Fruit fly (Drosophila melanogaster) whole organism, embryonic: ENCODE measurements around the gene Prim2.
A peak's percentile ranks its signal among the peaks of the same experiment; 100 is the strongest.

Source experiments
- ATbp ChIP-seq: fragments of 200-800 bp; sonication (Bioruptor generic); optimal IDR thresholded peaks from 2 replicates; lab custom pipeline; 2017; ENCODE audit warnings: missing biosample characterization, mild to moderate bottlenecking, missing genetic modification characterization, missing genetic modification reagents
- Asciz ChIP-seq: fragments of 200-800 bp; sonication (Bioruptor generic); optimal IDR thresholded peaks from 2 replicates; lab custom pipeline; 2017; ENCODE audit warnings: missing biosample characterization, mild to moderate bottlenecking, missing genetic modification characterization, missing genetic modification reagents
- C15 ChIP-seq: fragments of 200-800 bp; sonication (Bioruptor generic); IDR thresholded peaks from 3 replicates; pipeline ENCODE4 v1.3.6; 2022; ENCODE audit warnings: missing biosample characterization, missing genetic modification characterization
- CG1024 ChIP-seq: fragments of 200-800 bp; sonication (Bioruptor generic); IDR thresholded peaks from 2 replicates; pipeline ENCODE4 v1.3.6; 2022; ENCODE audit warnings: missing biosample characterization, missing genetic modification characterization
- CG10267 ChIP-seq: fragments of 200-800 bp; sonication (Bioruptor generic); optimal IDR thresholded peaks from 2 replicates; lab custom pipeline; 2018; ENCODE audit warnings: missing biosample characterization, mild to moderate bottlenecking, missing genetic modification characterization, moderate library complexity
- CG12236 ChIP-seq: fragments of 200-800 bp; sonication (Bioruptor generic); optimal IDR thresholded peaks from 2 replicates; lab custom pipeline; 2016; ENCODE audit warnings: missing biosample characterization, missing genetic modification characterization
- CG13123 ChIP-seq: fragments of 200-800 bp; sonication (Bioruptor generic); optimal IDR thresholded peaks from 2 replicates; lab custom pipeline; 2016; ENCODE audit warnings: missing biosample characterization, missing genetic modification characterization
- CG1647 ChIP-seq: fragments of 200-800 bp; sonication (Bioruptor generic); optimal IDR thresholded peaks from 3 replicates; lab custom pipeline; 2016; ENCODE audit warnings: missing biosample characterization, missing genetic modification characterization
- CG17612 ChIP-seq: fragments of 200-800 bp; sonication (Bioruptor generic); IDR thresholded peaks from 2 replicates; pipeline ENCODE4 v1.3.6; 2022; ENCODE audit warnings: missing biosample characterization, missing genetic modification characterization
- CG18599 ChIP-seq: fragments of 200-800 bp; sonication (Bioruptor generic); optimal IDR thresholded peaks from 3 replicates; lab custom pipeline; 2017; ENCODE audit warnings: missing biosample characterization, missing genetic modification characterization, mild to moderate bottlenecking, moderate library complexity, missing genetic modification reagents
- CG3163 ChIP-seq: fragments of 200-800 bp; sonication (Bioruptor generic); optimal IDR thresholded peaks from 3 replicates; lab custom pipeline; 2016; ENCODE audit warnings: missing biosample characterization, missing genetic modification characterization
- CG32532 ChIP-seq: fragments of 200-800 bp; sonication (Bioruptor generic); IDR thresholded peaks from 2 replicates; pipeline ENCODE4 v1.3.6; 2022; ENCODE audit warnings: missing biosample characterization, missing genetic modification characterization
- CG7745 ChIP-seq: fragments of 200-800 bp; sonication (Bioruptor generic); optimal IDR thresholded peaks from 2 replicates; lab custom pipeline; 2018; ENCODE audit warnings: missing biosample characterization, mild to moderate bottlenecking, missing genetic modification characterization, moderate library complexity
- CG8290 ChIP-seq, 3 experiments: fragments of 200-800 bp; sonication (Bioruptor generic); optimal IDR thresholded peaks; 2 replicates each; lab custom pipeline; 2016 to 2019; ENCODE audit warnings: missing biosample characterization in 3 of 3, missing genetic modification characterization in 3 of 3, mild to moderate bottlenecking in 2 of 3, moderate library complexity in 1 of 3
- CrebB ChIP-seq: fragments of 200-800 bp; sonication (Bioruptor generic); optimal IDR thresholded peaks from 3 replicates; lab custom pipeline; 2018; ENCODE audit warnings: missing biosample characterization, mild to moderate bottlenecking, missing genetic modification characterization
- Dp ChIP-seq: fragments of 200-800 bp; sonication (Bioruptor generic); optimal IDR thresholded peaks from 2 replicates; lab custom pipeline; 2018; ENCODE audit warnings: missing biosample characterization, mild to moderate bottlenecking, missing genetic modification characterization, moderate library complexity
- Eip74EF ChIP-seq, 2 experiments: fragments of 200-800 bp in 1 of 2; fragments of >200 bp in 1 of 2; sonication (Bioruptor generic) in 1 of 2; optimal IDR thresholded peaks; 2 replicates each; lab custom pipeline; 2017 to 2019; ENCODE audit warnings: missing biosample characterization in 2 of 2, missing genetic modification characterization in 2 of 2, mild to moderate bottlenecking in 1 of 2, moderate library complexity in 1 of 2
- Ets65A ChIP-seq: fragments of 200-800 bp; sonication (Bioruptor generic); peaks from one replicate; lab custom pipeline; 2016; ENCODE audit warnings: missing biosample characterization, missing genetic modification characterization
- Ets97D ChIP-seq: fragments of 200-800 bp; sonication (Bioruptor generic); optimal IDR thresholded peaks from 3 replicates; lab custom pipeline; 2016; ENCODE audit warnings: missing biosample characterization, missing genetic modification characterization
- HHEX ChIP-seq: fragments of 200-800 bp; sonication (Bioruptor generic); optimal IDR thresholded peaks from 3 replicates; lab custom pipeline; 2017; ENCODE audit warnings: missing biosample characterization, mild to moderate bottlenecking, missing genetic modification characterization, missing genetic modification reagents
- Hmr ChIP-seq: fragments of 200-800 bp; sonication (Bioruptor generic); optimal IDR thresholded peaks from 3 replicates; lab custom pipeline; 2017; ENCODE audit warnings: mild to moderate bottlenecking, missing biosample characterization, missing genetic modification reagents, missing genetic modification characterization
- NFAT ChIP-seq: fragments of 200-800 bp; sonication (Bioruptor generic); IDR thresholded peaks from 2 replicates; pipeline ENCODE4 v1.3.6; 2022; ENCODE audit warnings: missing biosample characterization, missing genetic modification characterization
- NfI ChIP-seq: fragments of 200-800 bp; sonication (Bioruptor generic); optimal IDR thresholded peaks from 3 replicates; lab custom pipeline; 2018; ENCODE audit warnings: missing biosample characterization, mild to moderate bottlenecking, missing genetic modification characterization, moderate library complexity
- Rfx ChIP-seq: fragments of 200-800 bp; sonication (Bioruptor generic); IDR thresholded peaks from 2 replicates; pipeline ENCODE4 v1.3.6; 2022; ENCODE audit warnings: missing biosample characterization, missing genetic modification characterization
- Sox100B ChIP-seq: fragments of 200-800 bp; sonication (Bioruptor generic); optimal IDR thresholded peaks from 3 replicates; lab custom pipeline; 2018; ENCODE audit warnings: missing biosample characterization, mild to moderate bottlenecking, missing genetic modification characterization
- Spps ChIP-seq: fragments of 200-800 bp; sonication (Bioruptor generic); optimal IDR thresholded peaks from 2 replicates; lab custom pipeline; 2018; ENCODE audit warnings: missing biosample characterization, mild to moderate bottlenecking, missing genetic modification characterization
- Vsx1 ChIP-seq: fragments of 200-800 bp; sonication (Bioruptor generic); optimal IDR thresholded peaks from 2 replicates; lab custom pipeline; 2017; ENCODE audit warnings: missing biosample characterization, mild to moderate bottlenecking, missing genetic modification characterization, missing genetic modification reagents
- abd-A ChIP-seq: fragments of 200-800 bp; sonication (Bioruptor generic); optimal IDR thresholded peaks from 3 replicates; lab custom pipeline; 2019; ENCODE audit warnings: missing biosample characterization, mild to moderate bottlenecking, missing genetic modification characterization, moderate library complexity
- br ChIP-seq: fragments of >200 bp; optimal IDR thresholded peaks from 2 replicates; lab custom pipeline; 2017
- cas ChIP-seq: fragments of 200-800 bp; sonication (Bioruptor generic); IDR thresholded peaks from 2 replicates; pipeline ENCODE4 v1.3.6; 2022; ENCODE audit warnings: missing biosample characterization, missing genetic modification characterization
- ci ChIP-seq: fragments of 200-800 bp; sonication (Bioruptor generic); IDR thresholded peaks from 3 replicates; pipeline ENCODE4 v1.3.6; 2022; ENCODE audit warnings: missing biosample characterization, missing genetic modification characterization
- cwo ChIP-seq: fragments of 200-800 bp; sonication (Bioruptor generic); optimal IDR thresholded peaks from 3 replicates; lab custom pipeline; 2017; ENCODE audit warnings: missing biosample characterization, missing genetic modification characterization, mild to moderate bottlenecking, moderate library complexity, missing genetic modification reagents
- fd96Cb ChIP-seq: fragments of 200-800 bp; sonication (Bioruptor generic); optimal IDR thresholded peaks from 2 replicates; lab custom pipeline; 2018; ENCODE audit warnings: missing biosample characterization, mild to moderate bottlenecking, missing genetic modification characterization, moderate library complexity
- grn ChIP-seq: fragments of 200-800 bp; sonication (Bioruptor generic); optimal IDR thresholded peaks from 3 replicates; lab custom pipeline; 2017; ENCODE audit warnings: missing biosample characterization, missing genetic modification characterization
- gsb-n ChIP-seq: fragments of 200-800 bp; sonication (Bioruptor generic); optimal IDR thresholded peaks from 3 replicates; lab custom pipeline; 2018; ENCODE audit warnings: missing biosample characterization, mild to moderate bottlenecking, missing genetic modification characterization
- hkb ChIP-seq, 2 experiments: fragments of 200-800 bp in 1 of 2; fragments of >200 bp in 1 of 2; sonication (Bioruptor generic) in 1 of 2; IDR thresholded peaks in 1 of 2; optimal IDR thresholded peaks in 1 of 2; 2 replicates each; pipeline versions ENCODE4 v1.3.6 to Lab custom; 2017 to 2022; ENCODE audit warnings: missing biosample characterization in 1 of 2, missing genetic modification characterization in 1 of 2
- klu ChIP-seq: fragments of 200-800 bp; sonication (Bioruptor generic); IDR thresholded peaks from 2 replicates; pipeline ENCODE4 v1.3.6; 2022; ENCODE audit warnings: missing biosample characterization, missing genetic modification characterization
- mirr ChIP-seq: fragments of 200-800 bp; sonication (Bioruptor generic); optimal IDR thresholded peaks from 3 replicates; lab custom pipeline; 2018; ENCODE audit warnings: missing biosample characterization, mild to moderate bottlenecking, missing genetic modification characterization
- nerfin-1 ChIP-seq: fragments of 200-800 bp; sonication (Bioruptor generic); optimal IDR thresholded peaks from 3 replicates; lab custom pipeline; 2019; ENCODE audit warnings: missing biosample characterization, mild to moderate bottlenecking, missing genetic modification characterization, moderate library complexity
- org-1 ChIP-seq: fragments of 200-800 bp; sonication (Bioruptor generic); optimal IDR thresholded peaks from 2 replicates; lab custom pipeline; 2017; ENCODE audit warnings: missing biosample characterization, missing genetic modification characterization
- pnt ChIP-seq: fragments of 200-800 bp; sonication (Bioruptor generic); optimal IDR thresholded peaks from 3 replicates; lab custom pipeline; 2016; ENCODE audit warnings: missing biosample characterization, missing genetic modification characterization
- pros ChIP-seq: fragments of 200-800 bp; sonication (Bioruptor generic); optimal IDR thresholded peaks from 3 replicates; lab custom pipeline; 2019; ENCODE audit warnings: missing biosample characterization, mild to moderate bottlenecking, missing genetic modification characterization, moderate library complexity
- pum ChIP-seq: fragments of 200-800 bp; sonication (Bioruptor generic); optimal IDR thresholded peaks from 2 replicates; lab custom pipeline; 2016; ENCODE audit warnings: missing biosample characterization, missing genetic modification characterization
- rib ChIP-seq: fragments of 200-800 bp; sonication (Bioruptor generic); IDR thresholded peaks from 2 replicates; pipeline ENCODE4 v1.3.6; 2022; ENCODE audit warnings: missing biosample characterization, missing genetic modification characterization
- sens ChIP-seq: fragments of 200-800 bp; sonication (Bioruptor generic); peaks from one replicate; lab custom pipeline; 2016; ENCODE audit warnings: missing biosample characterization, missing genetic modification characterization
- seq ChIP-seq: fragments of 200-800 bp; sonication (Bioruptor generic); IDR thresholded peaks from 2 replicates; pipeline ENCODE4 v1.3.6; 2022; ENCODE audit warnings: missing biosample characterization, missing genetic modification characterization
- sima ChIP-seq: fragments of 200-800 bp; sonication (Bioruptor generic); optimal IDR thresholded peaks from 2 replicates; lab custom pipeline; 2016; ENCODE audit warnings: missing biosample characterization, missing genetic modification characterization
- sob ChIP-seq: fragments of 200-800 bp; sonication (Bioruptor generic); IDR thresholded peaks from 2 replicates; pipeline ENCODE4 v1.3.6; 2022; ENCODE audit warnings: missing biosample characterization, missing genetic modification characterization
- sr ChIP-seq: fragments of 200-800 bp; sonication (Bioruptor generic); IDR thresholded peaks from 3 replicates; pipeline ENCODE4 v1.3.6; 2022; ENCODE audit warnings: missing biosample characterization, missing genetic modification characterization

The Prim2 gene

DNA sequence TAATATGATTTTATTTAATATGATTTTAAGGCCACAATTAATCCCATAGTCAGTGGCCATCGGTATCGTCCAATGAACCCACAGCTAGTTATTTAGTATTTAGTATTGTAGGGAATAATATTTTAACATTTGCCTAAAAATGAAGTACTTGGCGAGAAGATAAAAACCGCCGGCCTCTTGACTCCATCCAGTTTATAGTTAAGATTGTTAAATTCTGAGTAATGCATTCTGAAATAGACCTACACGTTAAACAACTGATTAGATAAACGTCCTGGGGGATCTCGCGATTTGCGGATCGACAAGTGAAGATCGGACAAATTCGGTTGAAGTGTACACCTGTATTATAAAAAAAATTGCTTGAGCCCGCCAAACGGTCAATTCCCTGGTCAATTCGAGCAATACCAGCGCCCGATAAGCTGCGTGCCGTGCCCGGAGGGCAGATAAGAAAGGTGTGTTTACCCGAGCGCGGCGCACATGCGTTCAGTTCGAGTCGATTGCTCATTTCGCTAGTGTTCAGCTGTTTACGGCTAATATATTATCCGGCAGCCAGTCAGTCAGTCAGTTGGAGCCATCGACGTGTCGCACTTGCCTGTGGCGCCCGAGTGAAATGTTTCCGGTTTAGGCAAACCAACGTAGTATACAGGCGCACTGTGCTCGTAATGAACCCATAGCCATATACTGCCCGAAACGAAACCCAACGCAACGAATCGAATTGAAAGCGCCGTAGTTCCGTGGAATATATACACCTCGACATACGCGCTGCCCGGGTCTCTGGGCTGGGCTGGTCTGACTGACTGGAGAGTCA lies 25.9 kb upstream of the Prim2 start (continued):
- TF ChIP-seq pros (GFP tag; lab: Kevin White, UChicago) (no peak), C15 (no peak), fd96Cb (tag; lab: Kevin White, UChicago) (no peak), Dp (GFP tag; lab: Kevin White, UChicago) (no peak), cas (no peak), HHEX (GFP tag; lab: Kevin White, UChicago) (no peak), abd-A (tag; lab: Kevin White, UChicago) (no peak), Ets97D (no peak), Hmr (GFP tag; lab: Kevin White, UChicago) (peak; percentile 2), hkb (optimal IDR thresholded peaks at IDR 0.05; lab: Kevin White, UChicago) (no peak), hkb (GFP tag; IDR thresholded peaks at IDR 0.05; lab: Robert Waterston, UW) (0 out of 2 replicates have a peak, but pooled peaks have one; percentile 14), CG10267 (no peak), br (no peak), org-1 (GFP tag; lab: Kevin White, UChicago) (no peak), pnt (GFP tag; lab: Kevin White, UChicago) (no peak), seq (GFP tag; lab: Robert Waterston, UW) (no peak), CG17612 (GFP tag; lab: Robert Waterston, UW) (no peak), cwo (GFP tag; lab: Kevin White, UChicago) (peak; percentile 72), sob (no peak), CG13123 (GFP tag; lab: Kevin White, UChicago) (no peak), CG1024 (GFP tag; lab: Robert Waterston, UW) (0 out of 2 replicates have a peak, but pooled peaks have one; percentile 14), Vsx1 (GFP tag; lab: Kevin White, UChicago) (peak; percentile 55), pum (no peak), rib (GFP tag; lab: Robert Waterston, UW) (no peak), CG1647 (GFP tag; lab: Kevin White, UChicago) (no peak), mirr (GFP tag; lab: Kevin White, UChicago) (peak; percentile 42), ci (GFP tag; lab: Robert Waterston, UW) (0 out of 3 replicates have a peak, but pooled peaks have one; percentile 25), sima (GFP tag; lab: Kevin White, UChicago) (no peak), CG3163 (no peak), gsb-n (no peak), CG12236 (GFP tag; lab: Kevin White, UChicago) (no peak), sr (GFP tag; lab: Robert Waterston, UW) (no peak), NfI (no peak), ATbp (GFP tag; lab: Kevin White, UChicago) (no peak), Asciz (GFP tag; lab: Kevin White, UChicago) (no peak), Ets65A (no peak), CrebB (tag; lab: Kevin White, UChicago) (peak; percentile 13), CG32532 (no peak), nerfin-1 (tag; lab: Kevin White, UChicago) (no peak), Eip74EF (GFP tag; optimal IDR thresholded peaks at IDR 0.05; lab: Kevin White, UChicago) (peak in 1 of 2 experiments; percentile 55), klu (GFP tag; lab: Robert Waterston, UW) (no peak), CG8290 (GFP tag; optimal IDR thresholded peaks at IDR 0.05; lab: Kevin White, UChicago) (no peak), CG8290 (tag; optimal IDR thresholded peaks at IDR 0.05; lab: Kevin White, UChicago) (peak in 1 of 2 experiments; percentile 30), CG18599 (GFP tag; lab: Kevin White, UChicago) (peak; percentile 51), grn (peak; percentile 59), Spps (tag; lab: Kevin White, UChicago) (no peak), sens (GFP tag; lab: Kevin White, UChicago) (peak; percentile 65), CG7745 (tag; lab: Kevin White, UChicago) (no peak), Rfx (GFP tag; lab: Robert Waterston, UW) (no peak), NFAT (no peak), Sox100B (GFP tag; lab: Kevin White, UChicago) (no peak)
